Worm (Caenorhabditis elegans): Measurements from ENCODE around the gene T23D5.3.
A peak's percentile ranks its signal among the peaks of the same experiment; 100 is the strongest.
"Not testable (repeated sequence)": the region's sequence is repeated elsewhere in the genome, so short reads cannot be mapped to it uniquely, and the experiment has no call there.

T23D5.3 gene

ce11 chrV:15733568-15733967 is at the start of gene T23D5.3:
Gene T23D5.3, minus strand, starts transcription at chrV:15733668.
- TF ChIP-seq dao-5 (tag; optimal IDR thresholded peaks at IDR 0.05) (no peak), W03F9.2 (tag; optimal IDR thresholded peaks at IDR 0.05) (no peak), him-1 (tag; optimal IDR thresholded peaks at IDR 0.05) (no peak)

ce11 chrV:15782494-15782893 is 49.0 kb upstream of the T23D5.3 start, which contains the start of gene T26E4.3:
Gene T26E4.3, plus strand, starts transcription at chrV:15782794.
- TF ChIP-seq W03F9.2 (tag; optimal IDR thresholded peaks at IDR 0.05) (no peak), him-1 (tag; optimal IDR thresholded peaks at IDR 0.05) (no peak), dao-5 (tag; optimal IDR thresholded peaks at IDR 0.05) (no peak)

- TF ChIP-seq him-1 (tag; optimal IDR thresholded peaks at IDR 0.05) (no peak), dao-5 (tag; optimal IDR thresholded peaks at IDR 0.05) (no peak), W03F9.2 (tag; optimal IDR thresholded peaks at IDR 0.05) (no peak)
These were observed 47.6 kb upstream of the T23D5.3 start, which contains the start of gene T26E4.2 for ce11 chrV:15781086-15781485. Gene T26E4.2, plus strand, starts transcription at chrV:15781386.

ce11 chrV:15779128-15779729 is 45.8 kb upstream of the T23D5.3 start, which contains the start of the genes nhr-285 and irld-52:
Gene nhr-285, minus strand, starts transcription at chrV:15779228.
Gene irld-52, plus strand, starts transcription at chrV:15779679.
- no peak for TF ChIP-seq him-1 (tag; optimal IDR thresholded peaks at IDR 0.05)
- TF ChIP-seq dao-5 (tag; optimal IDR thresholded peaks at IDR 0.05): no peak
- no peak for TF ChIP-seq W03F9.2 (tag; optimal IDR thresholded peaks at IDR 0.05)

- TF ChIP-seq dao-5 (tag; optimal IDR thresholded peaks at IDR 0.05) (no peak), W03F9.2 (tag; optimal IDR thresholded peaks at IDR 0.05) (no peak), him-1 (tag; optimal IDR thresholded peaks at IDR 0.05) (no peak)
These were observed 43.2 kb upstream of the T23D5.3 start, which contains the start of gene nhr-283 for ce11 chrV:15776651-15777050. Gene nhr-283, minus strand, starts transcription at chrV:15776751.

ce11 chrV:15773941-15774340 is 40.5 kb upstream of the T23D5.3 start:
- TF ChIP-seq W03F9.2 (tag; optimal IDR thresholded peaks at IDR 0.05) (no peak), him-1 (tag; optimal IDR thresholded peaks at IDR 0.05) (no peak), dao-5 (tag; optimal IDR thresholded peaks at IDR 0.05) (no peak)

- TF ChIP-seq W03F9.2 (tag; optimal IDR thresholded peaks at IDR 0.05) (no peak), dao-5 (tag; optimal IDR thresholded peaks at IDR 0.05) (no peak), him-1 (tag; optimal IDR thresholded peaks at IDR 0.05) (no peak)
These were observed 39.7 kb upstream of the T23D5.3 start, which contains the start of gene nhr-60 for ce11 chrV:15773141-15773540. Gene nhr-60, minus strand, starts transcription at chrV:15773241.

ce11 chrV:15769072-15769471 is 35.6 kb upstream of the T23D5.3 start, which contains the start of gene F57A10.4:
Gene F57A10.4, plus strand, starts transcription at chrV:15769438.
- TF ChIP-seq dao-5 (tag; optimal IDR thresholded peaks at IDR 0.05): no peak

- TF ChIP-seq dao-5 (tag; optimal IDR thresholded peaks at IDR 0.05) (no peak), him-1 (tag; optimal IDR thresholded peaks at IDR 0.05) (peak; percentile 47), W03F9.2 (tag; optimal IDR thresholded peaks at IDR 0.05) (peak; percentile 95)
These were observed 32.7 kb upstream of the T23D5.3 start, which contains the start of the genes haf-3 and F57A10.2 for ce11 chrV:15766122-15766594. Gene haf-3, minus strand, starts transcription at chrV:15766172. Gene F57A10.2, plus strand, starts transcription at chrV:15766575.

- no peak for TF ChIP-seq W03F9.2 (tag; optimal IDR thresholded peaks at IDR 0.05)
- TF ChIP-seq him-1 (tag; optimal IDR thresholded peaks at IDR 0.05): no peak
- TF ChIP-seq dao-5 (tag; optimal IDR thresholded peaks at IDR 0.05): no peak
These were observed 25.0 kb upstream of the T23D5.3 start, which contains the start of gene str-9 for ce11 chrV:15758449-15758848. Gene str-9, plus strand, starts transcription at chrV:15758749.

- TF ChIP-seq W03F9.2 (tag; optimal IDR thresholded peaks at IDR 0.05) (no peak), him-1 (tag; optimal IDR thresholded peaks at IDR 0.05) (no peak), dao-5 (tag; optimal IDR thresholded peaks at IDR 0.05) (no peak)
These were observed 24.2 kb upstream of the T23D5.3 start for ce11 chrV:15757645-15758044.

- TF ChIP-seq W03F9.2, him-1, dao-5 (tag; optimal IDR thresholded peaks at IDR 0.05): not testable (repeated sequence)
These were observed 21.3 kb upstream of the T23D5.3 start, which contains the start of gene str-8 for ce11 chrV:15754731-15755130. Gene str-8, plus strand, starts transcription at chrV:15755031.

- TF ChIP-seq him-1, W03F9.2, dao-5 (tag; optimal IDR thresholded peaks at IDR 0.05): not testable (repeated sequence)
These were observed 19.5 kb upstream of the T23D5.3 start, which contains the start of gene str-5 for ce11 chrV:15752941-15753340. Gene str-5, plus strand, starts transcription at chrV:15753241.

ce11 chrV:15752049-15752448 is 18.6 kb upstream of the T23D5.3 start, which contains the start of gene str-43:
Gene str-43, minus strand, starts transcription at chrV:15752149.
- TF ChIP-seq dao-5 (tag; optimal IDR thresholded peaks at IDR 0.05): no peak
